Fruit fly (Drosophila melanogaster) whole organism, prepupa: Measurements from ENCODE around the gene CG31636.
A peak's percentile ranks its signal among the peaks of the same experiment; 100 is the strongest.

Source experiments
- CG10669 ChIP-seq: fragments of 200-800 bp; sonication (Bioruptor generic); optimal IDR thresholded peaks from 3 replicates; lab custom pipeline; 2018; ENCODE audit warnings: missing biosample characterization, mild to moderate bottlenecking, missing genetic modification characterization, moderate library complexity
- CG11294 ChIP-seq: fragments of 200-800 bp; sonication (Bioruptor generic); IDR thresholded peaks from 2 replicates; pipeline ENCODE4 v1.3.6; 2022; ENCODE audit warnings: missing biosample characterization, missing genetic modification characterization
- CG11762 ChIP-seq: fragments of 200-800 bp; sonication (Bioruptor generic); optimal IDR thresholded peaks from 3 replicates; lab custom pipeline; 2016; ENCODE audit warnings: missing biosample characterization, missing genetic modification characterization; ENCODE audit not compliant: insufficient read depth
- CG11902 ChIP-seq: fragments of 200-800 bp; sonication (Bioruptor generic); optimal IDR thresholded peaks from 3 replicates; lab custom pipeline; 2016; ENCODE audit warnings: missing biosample characterization, missing genetic modification characterization
- CG15336 ChIP-seq: fragments of 200-800 bp; sonication (Bioruptor generic); IDR thresholded peaks from 2 replicates; pipeline ENCODE4 v1.3.6; 2022; ENCODE audit warnings: missing biosample characterization, missing genetic modification characterization
- CG1621 ChIP-seq: fragments of 200-800 bp; sonication (Bioruptor generic); optimal IDR thresholded peaks from 3 replicates; lab custom pipeline; 2018; ENCODE audit warnings: missing biosample characterization, mild to moderate bottlenecking, missing genetic modification characterization
- CG3032 ChIP-seq: fragments of 200-800 bp; optimal IDR thresholded peaks from 2 replicates; lab custom pipeline; 2019; ENCODE audit warnings: missing biosample characterization, mild to moderate bottlenecking, missing genetic modification characterization, moderate library complexity
- CG31627 ChIP-seq: fragments of 200-800 bp; sonication (Bioruptor generic); optimal IDR thresholded peaks from 3 replicates; lab custom pipeline; 2016; ENCODE audit warnings: missing biosample characterization, missing genetic modification characterization
- CG34406 ChIP-seq: fragments of 200-800 bp; sonication (Bioruptor generic); optimal IDR thresholded peaks from 3 replicates; lab custom pipeline; 2016; ENCODE audit warnings: missing biosample characterization, missing genetic modification characterization
- CG4318 ChIP-seq: fragments of 200-800 bp; sonication (Bioruptor generic); optimal IDR thresholded peaks from 3 replicates; lab custom pipeline; 2017; ENCODE audit warnings: missing biosample characterization, mild to moderate bottlenecking, missing genetic modification characterization
- CG6163 ChIP-seq: fragments of 200-800 bp; sonication (Bioruptor generic); IDR thresholded peaks from 3 replicates; pipeline ENCODE4 v1.3.6; 2022; ENCODE audit warnings: missing biosample characterization, missing genetic modification characterization
- CG6276 ChIP-seq: fragments of 200-800 bp; sonication (Bioruptor generic); optimal IDR thresholded peaks from 2 replicates; lab custom pipeline; 2017; ENCODE audit warnings: missing biosample characterization, mild to moderate bottlenecking, missing genetic modification characterization
- CG6792 ChIP-seq: fragments of 200-800 bp; sonication (Bioruptor generic); optimal IDR thresholded peaks from 3 replicates; lab custom pipeline; 2016; ENCODE audit warnings: missing biosample characterization, missing genetic modification characterization
- CG7368 ChIP-seq: fragments of 200-800 bp; sonication (Bioruptor generic); optimal IDR thresholded peaks from 3 replicates; lab custom pipeline; 2016; ENCODE audit warnings: missing biosample characterization, missing genetic modification characterization
- CG8119 ChIP-seq: fragments of 200-800 bp; sonication (Bioruptor generic); IDR thresholded peaks from 3 replicates; pipeline ENCODE4 v1.3.6; 2022; ENCODE audit warnings: missing biosample characterization, missing genetic modification characterization
- CG8319 ChIP-seq: fragments of 200-800 bp; sonication (Bioruptor generic); optimal IDR thresholded peaks from 3 replicates; lab custom pipeline; 2016; ENCODE audit warnings: missing biosample characterization, missing genetic modification characterization
- CG8632 ChIP-seq: fragments of 200-800 bp; sonication (Bioruptor generic); optimal IDR thresholded peaks from 3 replicates; lab custom pipeline; 2016; ENCODE audit warnings: missing biosample characterization, missing genetic modification characterization
- Eip93F ChIP-seq: fragments of 200-800 bp; sonication (Bioruptor generic); optimal IDR thresholded peaks from 2 replicates; lab custom pipeline; 2016; ENCODE audit warnings: missing biosample characterization, mild to moderate bottlenecking, missing genetic modification characterization
- Ets21C ChIP-seq: fragments of 200-800 bp; sonication (Bioruptor generic); optimal IDR thresholded peaks from 3 replicates; lab custom pipeline; 2016; ENCODE audit warnings: missing biosample characterization, missing genetic modification characterization
- Ets96B ChIP-seq: fragments of 200-800 bp; optimal IDR thresholded peaks from 2 replicates; lab custom pipeline; 2019; ENCODE audit warnings: missing biosample characterization, mild to moderate bottlenecking, missing genetic modification characterization, moderate library complexity
- Gug ChIP-seq: fragments of 200-800 bp; sonication (Bioruptor generic); IDR thresholded peaks from 2 replicates; pipeline ENCODE4 v1.3.6; 2022; ENCODE audit warnings: missing biosample characterization, missing genetic modification characterization
- Hr39 ChIP-seq: fragments of 200-800 bp; sonication (Bioruptor generic); optimal IDR thresholded peaks from 2 replicates; lab custom pipeline; 2016; ENCODE audit warnings: missing biosample characterization, missing genetic modification characterization
- Hr4 ChIP-seq: fragments of 200-800 bp; sonication (Bioruptor generic); optimal IDR thresholded peaks from 3 replicates; lab custom pipeline; 2016; ENCODE audit warnings: missing biosample characterization, missing genetic modification characterization
- Met ChIP-seq: fragments of 200-800 bp; sonication (Bioruptor generic); optimal IDR thresholded peaks from 3 replicates; lab custom pipeline; 2016; ENCODE audit warnings: missing biosample characterization, missing genetic modification characterization
- OdsH ChIP-seq: fragments of 200-800 bp; sonication (Bioruptor generic); optimal IDR thresholded peaks from 3 replicates; lab custom pipeline; 2016; ENCODE audit warnings: missing biosample characterization, missing genetic modification characterization
- Smox ChIP-seq: fragments of 200-800 bp; sonication (Bioruptor generic); optimal IDR thresholded peaks from 3 replicates; lab custom pipeline; 2016; ENCODE audit warnings: missing biosample characterization, missing genetic modification characterization
- Sox102F ChIP-seq: fragments of 200-800 bp; sonication (Bioruptor generic); optimal IDR thresholded peaks from 2 replicates; lab custom pipeline; 2016; ENCODE audit warnings: missing biosample characterization, mild to moderate bottlenecking, missing genetic modification characterization
- Sox14 ChIP-seq: fragments of 200-800 bp; sonication (Bioruptor generic); optimal IDR thresholded peaks from 3 replicates; lab custom pipeline; 2016; ENCODE audit warnings: missing biosample characterization, missing genetic modification characterization
- achi ChIP-seq: fragments of 200-800 bp; sonication (Bioruptor generic); optimal IDR thresholded peaks from 3 replicates; lab custom pipeline; 2016; ENCODE audit warnings: missing biosample characterization, missing genetic modification characterization
- cyc ChIP-seq: fragments of 200-800 bp; sonication (Bioruptor generic); optimal IDR thresholded peaks from 3 replicates; lab custom pipeline; 2016; ENCODE audit warnings: missing biosample characterization, missing genetic modification characterization
- dac ChIP-seq: fragments of 200-800 bp; sonication (Bioruptor generic); optimal IDR thresholded peaks from 2 replicates; lab custom pipeline; 2017; ENCODE audit warnings: missing biosample characterization, mild to moderate bottlenecking, missing genetic modification characterization
- eg ChIP-seq: fragments of 200-800 bp; sonication (Bioruptor generic); IDR thresholded peaks from 3 replicates; pipeline ENCODE4 v1.3.6; 2022; ENCODE audit warnings: missing biosample characterization, missing genetic modification characterization
- esn ChIP-seq: fragments of 200-800 bp; sonication (Bioruptor generic); optimal IDR thresholded peaks from 2 replicates; lab custom pipeline; 2016; ENCODE audit warnings: missing biosample characterization, mild to moderate bottlenecking, missing genetic modification characterization, moderate library complexity
- fd59A ChIP-seq: fragments of 200-800 bp; sonication (Bioruptor generic); optimal IDR thresholded peaks from 2 replicates; lab custom pipeline; 2017; ENCODE audit warnings: missing biosample characterization, mild to moderate bottlenecking, missing genetic modification characterization, missing genetic modification reagents
- fkh ChIP-seq: fragments of 200-800 bp; sonication (Bioruptor generic); optimal IDR thresholded peaks from 3 replicates; lab custom pipeline; 2017; ENCODE audit warnings: missing biosample characterization, mild to moderate bottlenecking, missing genetic modification characterization, moderate library complexity
- lz ChIP-seq: fragments of 200-800 bp; sonication (Bioruptor generic); optimal IDR thresholded peaks from 3 replicates; lab custom pipeline; 2016; ENCODE audit warnings: missing biosample characterization, missing genetic modification characterization
- net ChIP-seq: fragments of 200-800 bp; sonication (Bioruptor generic); optimal IDR thresholded peaks from 3 replicates; lab custom pipeline; 2016; ENCODE audit warnings: missing biosample characterization, missing genetic modification characterization
- pdm3 ChIP-seq: fragments of 200-800 bp; sonication (Bioruptor generic); optimal IDR thresholded peaks from 3 replicates; lab custom pipeline; 2016; ENCODE audit warnings: missing biosample characterization, missing genetic modification characterization
- salr ChIP-seq, 2 experiments: fragments of 200-800 bp; sonication (Bioruptor generic); optimal IDR thresholded peaks; 3 replicates each; lab custom pipeline; 2016 to 2018; ENCODE audit warnings: missing biosample characterization in 2 of 2, missing genetic modification characterization in 2 of 2, mild to moderate bottlenecking in 1 of 2
- ss ChIP-seq, 2 experiments: fragments of 200-800 bp; sonication (Bioruptor generic); optimal IDR thresholded peaks; 2 replicates in 1 of 2; 3 replicates in 1 of 2; lab custom pipeline; 2017 to 2018; ENCODE audit warnings: mild to moderate bottlenecking in 2 of 2, missing biosample characterization in 2 of 2, missing genetic modification characterization in 2 of 2, moderate library complexity in 1 of 2
- svp ChIP-seq: fragments of 200-800 bp; sonication (Bioruptor generic); peaks from one replicate; lab custom pipeline; 2016; ENCODE audit warnings: missing biosample characterization, missing genetic modification characterization
- vri ChIP-seq: fragments of 200-800 bp; sonication (Bioruptor generic); optimal IDR thresholded peaks from 3 replicates; lab custom pipeline; 2016; ENCODE audit warnings: missing biosample characterization, mild to moderate bottlenecking, missing genetic modification characterization

The CG31636 gene

dm6 chr2L:6644421-6645059 is 13.4 kb downstream of the CG31636 start (continued):
- TF ChIP-seq Hr39 (GFP tag; lab: Kevin White, UChicago) = no peak
- no peak for TF ChIP-seq achi (GFP tag; lab: Kevin White, UChicago)
- no peak for TF ChIP-seq CG8319 (GFP tag; lab: Kevin White, UChicago)
- no peak for TF ChIP-seq CG6792 (GFP tag; lab: Kevin White, UChicago)
- no peak for TF ChIP-seq esn (GFP tag; lab: Kevin White, UChicago)
- TF ChIP-seq Hr4 (GFP tag; lab: Kevin White, UChicago) = no peak
- TF ChIP-seq Ets21C (GFP tag; lab: Kevin White, UChicago) = no peak
- no peak for TF ChIP-seq Ets96B
- TF ChIP-seq OdsH = no peak
- TF ChIP-seq CG7368 = no peak
- TF ChIP-seq net = no peak
- TF ChIP-seq CG4318 = no peak
- TF ChIP-seq CG8632 (GFP tag; lab: Kevin White, UChicago) = no peak
- TF ChIP-seq Met = peak; percentile 17
- no peak for TF ChIP-seq CG11294 (GFP tag; lab: Robert Waterston, UW)
- no peak for TF ChIP-seq cyc (GFP tag; lab: Kevin White, UChicago)
- no peak for TF ChIP-seq CG15336 (GFP tag; lab: Robert Waterston, UW)
- no peak for TF ChIP-seq salr (GFP tag; optimal IDR thresholded peaks at IDR 0.05; lab: Kevin White, UChicago)
- TF ChIP-seq Sox102F (GFP tag; lab: Kevin White, UChicago) = peak; percentile 1

DNA sequence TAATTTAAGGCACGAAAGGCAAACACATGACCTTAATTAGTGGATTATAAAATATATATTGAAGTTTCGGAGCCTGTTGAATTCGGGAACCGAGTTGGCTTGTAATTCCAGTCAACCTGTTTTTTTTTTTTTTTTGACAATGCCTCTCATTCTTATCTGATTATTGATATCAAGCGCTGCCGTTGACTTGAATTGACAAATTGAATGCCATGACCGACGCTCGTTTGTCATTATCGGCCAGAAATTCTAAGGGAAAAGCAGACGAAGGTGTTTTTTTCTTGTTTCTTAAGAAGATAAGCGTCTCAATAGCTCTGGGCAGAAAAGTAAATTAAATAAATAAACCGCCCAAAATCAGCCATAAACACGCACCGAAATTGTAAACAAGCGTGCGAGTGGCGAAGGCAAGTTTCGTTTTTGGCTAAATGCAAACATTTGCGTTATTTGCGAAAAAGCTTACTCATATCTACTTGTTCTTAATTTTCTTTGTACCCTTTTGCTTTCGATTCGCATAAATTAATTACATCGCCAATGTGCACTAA is 14.7 kb downstream of the CG31636 start:
- peak; percentile 81 for TF ChIP-seq fkh
- no peak for TF ChIP-seq CG3032
- peak; percentile 14 for TF ChIP-seq Eip93F (GFP tag; lab: Kevin White, UChicago)
- TF ChIP-seq lz (GFP tag; lab: Kevin White, UChicago) = no peak
- no peak for TF ChIP-seq eg (GFP tag; lab: Robert Waterston, UW)
- no peak for TF ChIP-seq cyc (GFP tag; lab: Kevin White, UChicago)
- no peak for TF ChIP-seq fd59A
- no peak for TF ChIP-seq Ets21C (GFP tag; lab: Kevin White, UChicago)
- TF ChIP-seq svp = peak; percentile 42
- no peak for TF ChIP-seq CG4318
- TF ChIP-seq CG15336 (GFP tag; lab: Robert Waterston, UW) = no peak
- TF ChIP-seq CG6163 (GFP tag; lab: Robert Waterston, UW) = no peak
- no peak for TF ChIP-seq dac (GFP tag; lab: Kevin White, UChicago)
- TF ChIP-seq Gug = no peak
- TF ChIP-seq esn (GFP tag; lab: Kevin White, UChicago) = peak; percentile 9
- no peak for TF ChIP-seq Sox14 (GFP tag; lab: Kevin White, UChicago)
- TF ChIP-seq CG1621 (tag; lab: Kevin White, UChicago) = no peak
- TF ChIP-seq vri (GFP tag; lab: Kevin White, UChicago) = peak; percentile 39

- TF ChIP-seq OdsH (no peak), svp (peak; percentile 12)
Observed at dm6 chr2L:6632307-6632706, 25.6 kb downstream of the CG31636 start, which contains the start of gene Oatp26F. TSS of gene Oatp26F (minus strand) at chr2L:6632407.

DNA sequence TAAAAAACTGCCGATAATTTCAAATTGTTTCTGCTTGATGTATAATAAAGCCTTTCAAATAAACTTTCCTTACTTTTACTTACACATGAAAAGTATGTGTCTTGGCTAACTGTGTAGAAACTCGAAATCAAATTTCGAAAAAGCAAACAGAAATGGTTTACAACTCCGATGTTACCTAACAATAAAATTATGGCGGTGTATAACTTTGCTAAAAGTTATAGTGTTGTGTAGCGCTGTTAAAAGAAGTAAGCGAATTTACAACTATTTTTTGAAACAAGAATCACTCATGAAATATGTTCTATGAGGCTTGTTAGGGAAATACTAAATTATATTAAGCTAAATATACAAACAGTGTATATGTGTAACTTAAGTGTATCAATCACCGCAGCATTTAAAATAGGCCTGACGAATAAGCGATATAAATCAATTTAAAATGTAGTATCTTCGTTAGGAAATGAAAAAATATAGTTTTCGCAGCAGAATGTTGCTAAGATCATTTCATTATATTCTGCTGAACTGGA is 35.2 kb downstream of the CG31636 start, which contains the start of gene CG34345:
Gene CG34345 (plus strand): TSS at position 471 of the 521 bp plus-strand sequence.
- TF ChIP-seq vri (GFP tag; lab: Kevin White, UChicago) (peak; percentile 72), OdsH (no peak)

DNA sequence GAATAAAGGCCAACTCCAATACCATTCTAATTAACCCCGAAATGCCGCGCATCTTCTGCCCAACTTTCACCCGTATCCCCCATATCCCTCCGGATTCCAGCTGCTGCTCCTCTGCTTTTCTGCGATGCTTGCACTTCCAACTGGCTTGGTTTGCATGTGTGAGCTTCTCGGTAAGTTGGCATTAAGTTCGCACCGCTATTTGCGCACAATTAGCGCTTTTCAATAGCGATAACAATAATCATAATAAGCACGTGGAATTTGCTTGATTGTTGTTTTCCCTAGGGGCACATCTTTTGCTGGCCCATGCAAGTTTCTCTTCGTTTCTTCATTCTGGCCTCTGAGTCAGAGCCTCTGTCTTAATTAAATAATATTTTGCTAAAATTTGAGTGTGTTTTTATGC is 35.9 kb downstream of the CG31636 start:
- TF ChIP-seq salr (GFP tag; optimal IDR thresholded peaks at IDR 0.05; lab: Kevin White, UChicago) = no peak
- TF ChIP-seq CG10669 (GFP tag; lab: Kevin White, UChicago) = no peak
- TF ChIP-seq svp = no peak
- TF ChIP-seq CG6276 = no peak
- no peak for TF ChIP-seq Gug
- TF ChIP-seq CG34406 (GFP tag; lab: Kevin White, UChicago) = no peak
- no peak for TF ChIP-seq ss (GFP tag; optimal IDR thresholded peaks at IDR 0.05; lab: Kevin White, UChicago)
- no peak for TF ChIP-seq eg (GFP tag; lab: Robert Waterston, UW)
- no peak for TF ChIP-seq CG6792 (GFP tag; lab: Kevin White, UChicago)
- no peak for TF ChIP-seq CG11902
- TF ChIP-seq Smox (GFP tag; lab: Kevin White, UChicago) = no peak
- TF ChIP-seq pdm3 = no peak
- no peak for TF ChIP-seq CG8632 (GFP tag; lab: Kevin White, UChicago)
- TF ChIP-seq CG8119 (GFP tag; lab: Robert Waterston, UW) = no peak
- TF ChIP-seq Ets21C (GFP tag; lab: Kevin White, UChicago) = no peak
- no peak for TF ChIP-seq CG31627 (GFP tag; lab: Kevin White, UChicago)
- TF ChIP-seq CG11762 (GFP tag; lab: Kevin White, UChicago) = no peak
- TF ChIP-seq CG15336 (GFP tag; lab: Robert Waterston, UW) = no peak
